Fruit fly (Drosophila melanogaster) whole organism, wandering third instar larva: ENCODE measurements around the gene Tim17b1.

ENCODE experiments used
- Rel ChIP-seq, 2 experiments: fragments of 200-800 bp; sonication (Bioruptor generic) in 1 of 2; optimal IDR thresholded peaks; 2 replicates in 1 of 2; 3 replicates in 1 of 2; lab custom pipeline; 2016 to 2019; ENCODE audit warnings: mild to moderate bottlenecking in 2 of 2, missing biosample characterization in 2 of 2, missing genetic modification characterization in 2 of 2, moderate library complexity in 1 of 2
- br ChIP-seq: fragments of 200-800 bp; sonication (Bioruptor generic); optimal IDR thresholded peaks from 2 replicates; lab custom pipeline; 2016; ENCODE audit warnings: missing biosample characterization, missing genetic modification characterization
- dsf ChIP-seq: sonication (Bioruptor generic); optimal IDR thresholded peaks from 2 replicates; lab custom pipeline; 2016; ENCODE audit warnings: missing biosample characterization, missing genetic modification characterization, borderline replicate concordance

DNA sequence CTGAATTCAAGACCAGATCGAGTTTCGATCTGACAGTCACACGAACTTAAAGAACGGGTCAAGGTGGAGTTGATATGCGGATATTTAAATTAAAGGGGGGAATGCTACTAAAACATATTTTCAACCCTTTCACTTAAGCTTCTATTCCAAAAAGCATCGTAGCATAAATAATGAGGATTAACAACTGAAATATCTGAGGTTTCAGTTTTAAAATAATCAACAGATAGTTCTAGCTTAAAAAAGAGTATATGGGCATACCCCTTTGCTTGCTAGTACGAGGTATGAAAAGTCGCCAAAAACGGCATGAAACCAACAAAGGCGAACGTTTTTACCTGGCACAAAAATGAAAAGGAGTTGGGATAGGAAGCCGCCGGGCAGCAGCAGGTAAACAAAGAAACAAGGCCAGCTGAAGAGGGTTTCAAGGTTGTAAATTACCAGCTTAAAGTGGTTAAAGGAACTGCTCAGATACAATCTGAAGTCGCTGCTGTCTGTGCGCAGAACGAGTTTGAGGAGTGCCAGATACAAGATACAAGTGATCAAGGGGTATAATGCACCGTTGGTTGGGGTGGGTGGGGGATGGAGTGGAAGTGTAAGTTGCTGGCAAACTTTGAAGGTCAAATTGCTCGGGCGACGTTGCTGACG is 31.9 kb downstream of the Tim17b1 start:
- TF ChIP-seq br (GFP tag; lab: Kevin White, UChicago) (peak; percentile 58), dsf (GFP tag; lab: Kevin White, UChicago) (no peak), Rel (GFP tag; optimal IDR thresholded peaks at IDR 0.05; lab: Kevin White, UChicago) (peak; percentile 55), Rel (tag; optimal IDR thresholded peaks at IDR 0.05; lab: Kevin White, UChicago) (no peak)
